Worm (Caenorhabditis elegans) whole organism, L3 larva: ENCODE measurements around the gene sas-5.

Source experiments
- aly-2 ChIP-seq: fragments of 150-350 bp; optimal IDR thresholded peaks from 2 replicates; lab custom pipeline; 2014; ENCODE audit warnings: missing biosample characterization, missing genetic modification characterization
- ceh-16 ChIP-seq: sonication (generic microtip); optimal IDR thresholded peaks from 2 replicates; lab custom pipeline; 2017; ENCODE audit warnings: missing biosample characterization, missing genetic modification characterization
- daf-12 ChIP-seq: fragments of 150-350 bp; optimal IDR thresholded peaks from 2 replicates; lab custom pipeline; 2014; ENCODE audit warnings: missing biosample characterization, missing genetic modification reagents, missing genetic modification characterization
- egl-27 ChIP-seq: sonication (generic microtip); optimal IDR thresholded peaks from 4 replicates; lab custom pipeline; 2017; ENCODE audit warnings: missing biosample characterization, missing genetic modification reagents, missing genetic modification characterization
- egl-5 ChIP-seq: fragments of 150-350 bp; optimal IDR thresholded peaks from 2 replicates; lab custom pipeline; 2017; ENCODE audit warnings: missing biosample characterization, missing genetic modification reagents, missing genetic modification characterization, inconsistent platforms
- elt-1 ChIP-seq: fragments of 150-350 bp; optimal IDR thresholded peaks from 2 replicates; lab custom pipeline; 2014; ENCODE audit warnings: missing biosample characterization, missing genetic modification characterization
- elt-2 ChIP-seq: sonication (generic microtip); optimal IDR thresholded peaks from 2 replicates; lab custom pipeline; 2016; ENCODE audit warnings: missing genetic modification reagents, mild to moderate bottlenecking, missing genetic modification characterization, missing compliant biosample characterization
- elt-3 ChIP-seq, 3 experiments: fragments of 150-350 bp in 1 of 3; sonication (generic microtip) in 2 of 3; optimal IDR thresholded peaks; 2 replicates in 2 of 3; 4 replicates in 1 of 3; lab custom pipeline; 2014 to 2017; ENCODE audit warnings: missing biosample characterization in 3 of 3, missing genetic modification characterization in 3 of 3
- fkh-10 ChIP-seq: sonication (generic microtip); optimal IDR thresholded peaks from 2 replicates; lab custom pipeline; 2017; ENCODE audit warnings: missing biosample characterization, missing genetic modification reagents, missing genetic modification characterization
- fkh-2 ChIP-seq: fragments of 150-350 bp; optimal IDR thresholded peaks from 2 replicates; lab custom pipeline; 2014; ENCODE audit warnings: missing biosample characterization, missing genetic modification reagents, missing genetic modification characterization
- fos-1 ChIP-seq: fragments of 150-350 bp; optimal IDR thresholded peaks from 2 replicates; lab custom pipeline; 2014; ENCODE audit warnings: missing biosample characterization, missing genetic modification characterization
- hmg-11 ChIP-seq: sonication (generic microtip); optimal IDR thresholded peaks from 2 replicates; lab custom pipeline; 2016; ENCODE audit warnings: missing genetic modification characterization, missing compliant biosample characterization
- lin-39 ChIP-seq: fragments of 150-350 bp; optimal IDR thresholded peaks from 2 replicates; lab custom pipeline; 2018; ENCODE audit warnings: missing biosample characterization, missing genetic modification reagents, missing genetic modification characterization
- lsy-12 ChIP-seq: sonication (generic microtip); optimal IDR thresholded peaks from 2 replicates; lab custom pipeline; 2016; ENCODE audit warnings: mild to moderate bottlenecking, missing genetic modification characterization, missing compliant biosample characterization
- mdl-1 ChIP-seq: fragments of 150-350 bp; optimal IDR thresholded peaks from 2 replicates; lab custom pipeline; 2014; ENCODE audit warnings: missing biosample characterization, missing genetic modification characterization
- mml-1 ChIP-seq: fragments of 150-350 bp; sonication (generic microtip); optimal IDR thresholded peaks from 3 replicates; lab custom pipeline; 2014; ENCODE audit warnings: missing biosample characterization, missing genetic modification characterization
- nfya-1 ChIP-seq: sonication (generic microtip); optimal IDR thresholded peaks from 2 replicates; lab custom pipeline; 2017; ENCODE audit warnings: missing genetic modification characterization, mild to moderate bottlenecking, missing compliant biosample characterization, antibody characterized with exemption, moderate library complexity; ENCODE audit not compliant: insufficient read depth
- nhr-12 ChIP-seq: fragments of 150-350 bp; optimal IDR thresholded peaks from 2 replicates; lab custom pipeline; 2014; ENCODE audit warnings: missing biosample characterization, missing genetic modification characterization
- nhr-23 ChIP-seq: fragments of 150-350 bp; optimal IDR thresholded peaks from 2 replicates; lab custom pipeline; 2014; ENCODE audit warnings: missing biosample characterization, missing genetic modification reagents, missing genetic modification characterization
- nhr-237 ChIP-seq: fragments of 150-350 bp; optimal IDR thresholded peaks from 2 replicates; lab custom pipeline; 2014; ENCODE audit warnings: missing biosample characterization, missing genetic modification characterization
- nhr-25 ChIP-seq: sonication (generic microtip); optimal IDR thresholded peaks from 2 replicates; lab custom pipeline; 2017; ENCODE audit warnings: missing biosample characterization, missing genetic modification characterization
- nhr-76 ChIP-seq: fragments of 150-350 bp; sonication (generic microtip); optimal IDR thresholded peaks from 5 replicates; lab custom pipeline; 2014; ENCODE audit warnings: missing biosample characterization, missing genetic modification characterization
- nhr-77 ChIP-seq: fragments of 150-350 bp; optimal IDR thresholded peaks from 2 replicates; lab custom pipeline; 2014; ENCODE audit warnings: missing biosample characterization, missing genetic modification characterization
- pha-4 ChIP-seq: fragments of 150-350 bp; optimal IDR thresholded peaks from 2 replicates; lab custom pipeline; 2014; ENCODE audit warnings: missing biosample characterization, missing genetic modification reagents, missing genetic modification characterization
- pqm-1 ChIP-seq: fragments of 150-350 bp; optimal IDR thresholded peaks from 2 replicates; lab custom pipeline; 2017; ENCODE audit warnings: missing biosample characterization, missing genetic modification characterization, inconsistent platforms
- skn-1 ChIP-seq: fragments of 150-350 bp; optimal IDR thresholded peaks from 2 replicates; lab custom pipeline; 2014; ENCODE audit warnings: missing biosample characterization, missing genetic modification characterization
- snpc-4 ChIP-seq: fragments of 150-350 bp; optimal IDR thresholded peaks from 2 replicates; lab custom pipeline; 2014; ENCODE audit warnings: missing biosample characterization, missing genetic modification characterization
- tbx-2 ChIP-seq: sonication (generic microtip); optimal IDR thresholded peaks from 2 replicates; lab custom pipeline; 2016; ENCODE audit warnings: mild to moderate bottlenecking, missing genetic modification characterization, missing compliant biosample characterization
- unc-62 ChIP-seq: fragments of 150-350 bp; sonication (generic microtip); optimal IDR thresholded peaks from 4 replicates; lab custom pipeline; 2014; ENCODE audit warnings: missing biosample characterization, missing genetic modification reagents, missing genetic modification characterization
- zag-1 ChIP-seq: fragments of 150-350 bp; optimal IDR thresholded peaks from 2 replicates; lab custom pipeline; 2014; ENCODE audit warnings: missing biosample characterization, missing genetic modification characterization
- ztf-4 ChIP-seq: fragments of 150-350 bp; optimal IDR thresholded peaks from 2 replicates; lab custom pipeline; 2014; ENCODE audit warnings: missing biosample characterization, missing genetic modification characterization

sas-5 gene

ce11 chrV:11620081-11620480 is 9.5 kb downstream of the sas-5 start:
- TF ChIP-seq daf-12 (tag; lab: Kevin White, UChicago), result no peak
- peak; percentile 14 for TF ChIP-seq elt-1 (tag; lab: Kevin White, UChicago)
- TF ChIP-seq snpc-4 (tag; lab: Kevin White, UChicago), result no peak
- TF ChIP-seq mml-1 (tag; lab: Kevin White, UChicago), result no peak
- TF ChIP-seq egl-5 (tag; lab: Kevin White, UChicago), result peak; percentile 65
- no peak for TF ChIP-seq pha-4 (tag; lab: Kevin White, UChicago)
- no peak for TF ChIP-seq nfya-1 (tag; lab: Kevin White, UChicago)
- no peak for TF ChIP-seq unc-62
- no peak for TF ChIP-seq fkh-10 (GFP tag; lab: Kevin White, UChicago)
- TF ChIP-seq nhr-77 (tag; lab: Kevin White, UChicago), result no peak

DNA sequence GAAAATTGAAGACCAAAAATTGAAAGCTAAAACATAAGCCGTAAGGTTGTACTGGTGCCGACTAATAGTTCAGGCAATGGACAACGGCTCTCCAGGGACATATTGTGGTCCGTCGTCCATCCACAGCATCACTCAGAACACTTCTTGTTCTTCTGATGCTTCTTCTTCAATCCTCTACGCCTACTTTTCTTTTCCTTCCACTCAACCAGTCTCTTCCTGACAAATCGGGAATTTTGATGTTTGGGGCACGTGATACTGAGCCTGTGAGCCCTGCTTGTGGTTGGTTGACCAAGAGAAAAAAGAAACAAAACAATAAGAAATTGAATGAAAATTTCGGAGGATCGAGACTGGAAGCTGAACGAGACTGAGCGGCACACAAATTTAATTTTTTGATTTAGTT is 10.7 kb downstream of the sas-5 start:
- no peak for TF ChIP-seq elt-3 (tag; optimal IDR thresholded peaks at IDR 0.05; lab: Kevin White, UChicago)
- no peak for TF ChIP-seq tbx-2
- peak; percentile 25 for TF ChIP-seq lin-39 (tag; lab: Kevin White, UChicago)
- no peak for TF ChIP-seq ceh-16 (tag; lab: Kevin White, UChicago)
- no peak for TF ChIP-seq mdl-1 (tag; lab: Kevin White, UChicago)
- no peak for TF ChIP-seq fkh-10 (GFP tag; lab: Kevin White, UChicago)
- no peak for TF ChIP-seq lsy-12 (tag; lab: Kevin White, UChicago)
- TF ChIP-seq fos-1 (tag; lab: Kevin White, UChicago), result no peak

DNA sequence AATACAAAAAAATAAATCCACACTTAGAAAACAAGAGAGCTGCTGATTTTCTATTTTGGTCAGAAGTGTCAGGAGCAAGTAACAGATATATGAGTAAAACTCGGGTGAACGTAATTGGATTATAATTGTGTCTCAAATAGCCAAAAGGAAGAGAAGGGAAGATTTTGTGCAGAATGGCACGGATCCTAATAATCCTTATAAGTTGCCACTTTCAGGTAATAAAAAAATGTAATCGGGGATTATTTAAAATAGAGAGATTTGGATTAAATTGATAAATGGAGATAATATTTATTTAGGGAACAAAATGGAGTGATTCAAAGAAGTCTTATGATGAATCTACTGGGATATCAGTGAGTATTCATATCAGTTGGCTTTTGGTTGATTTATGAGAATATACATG is 14.4 kb downstream of the sas-5 start:
- no peak for TF ChIP-seq aly-2 (tag; lab: Kevin White, UChicago)
- no peak for TF ChIP-seq egl-5 (tag; lab: Kevin White, UChicago)
- TF ChIP-seq skn-1 (tag; lab: Kevin White, UChicago), result no peak
- TF ChIP-seq nhr-76 (tag; lab: Kevin White, UChicago), result no peak
- no peak for TF ChIP-seq tbx-2
- no peak for TF ChIP-seq mdl-1 (tag; lab: Kevin White, UChicago)
- no peak for TF ChIP-seq nhr-23
- no peak for TF ChIP-seq ztf-4 (tag; lab: Kevin White, UChicago)
- TF ChIP-seq nhr-77 (tag; lab: Kevin White, UChicago), result no peak
- TF ChIP-seq pqm-1, result no peak
- TF ChIP-seq fkh-2 (tag; lab: Kevin White, UChicago), result no peak
- TF ChIP-seq hmg-11 (tag; lab: Kevin White, UChicago), result no peak

DNA sequence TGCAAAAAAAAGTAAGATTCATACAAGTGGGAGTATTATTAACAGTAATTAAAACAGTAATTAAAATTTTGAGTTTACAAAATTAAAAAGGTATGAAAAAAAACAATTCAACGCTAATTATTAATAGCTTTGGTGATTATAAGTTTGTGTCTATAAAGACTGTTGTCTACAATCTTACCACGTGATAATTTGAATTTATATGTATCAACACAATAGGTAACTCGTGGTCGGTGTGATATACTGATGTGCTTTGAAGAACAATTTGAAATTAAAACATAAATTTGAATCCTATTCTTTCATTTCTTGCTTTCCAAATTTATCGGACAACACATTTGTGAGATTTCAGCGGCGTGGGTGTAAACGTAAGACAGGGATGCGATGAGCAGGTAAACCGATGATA is 17.3 kb downstream of the sas-5 start:
- TF ChIP-seq skn-1 (tag; lab: Kevin White, UChicago) (no peak), nhr-25 (no peak), pha-4 (tag; lab: Kevin White, UChicago) (peak; percentile 15), elt-2 (tag; lab: Kevin White, UChicago) (peak; percentile 25)
- TF ChIP-seq, all 47 proteins: peak for 2

- TF ChIP-seq fkh-10 (GFP tag; lab: Kevin White, UChicago) (no peak), elt-2 (tag; lab: Kevin White, UChicago) (peak; percentile 92), pqm-1 (peak; percentile 59)
Measured at ce11 chrV:11629222-11630026, 18.9 kb downstream of the sas-5 start, which contains the start of gene F35B12.10. TSS of gene F35B12.10 (minus strand) at chrV:11629272.

DNA sequence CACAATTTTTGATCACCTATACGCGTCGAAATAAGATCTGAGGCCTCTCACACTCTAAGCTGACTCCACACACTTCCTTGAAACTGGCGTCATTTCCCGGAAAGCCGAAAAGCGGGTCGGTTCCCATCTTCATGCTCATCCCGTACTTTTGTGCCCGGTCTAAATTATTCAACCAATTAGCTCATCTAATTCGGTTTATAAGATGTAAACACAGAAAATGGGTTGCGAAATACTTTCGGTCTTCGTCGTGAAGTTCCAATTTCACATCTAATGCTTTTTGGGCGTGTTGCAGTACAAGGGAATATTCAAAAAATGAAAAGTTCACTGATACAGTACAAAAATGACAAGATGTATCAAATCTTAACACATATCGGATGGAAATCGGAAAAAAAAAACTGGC is 20.6 kb downstream of the sas-5 start:
- TF ChIP-seq mml-1 (tag; lab: Kevin White, UChicago) (no peak), nhr-12 (no peak), tbx-2 (no peak), egl-5 (tag; lab: Kevin White, UChicago) (no peak), hmg-11 (tag; lab: Kevin White, UChicago) (no peak), zag-1 (no peak), unc-62 (no peak), aly-2 (tag; lab: Kevin White, UChicago) (no peak), lin-39 (tag; lab: Kevin White, UChicago) (no peak), egl-27 (tag; lab: Kevin White, UChicago) (no peak), nhr-237 (tag; lab: Kevin White, UChicago) (no peak), nhr-25 (no peak), fkh-10 (GFP tag; lab: Kevin White, UChicago) (no peak), elt-1 (tag; lab: Kevin White, UChicago) (no peak), nhr-23 (no peak)
